Worm (Caenorhabditis elegans) whole organism, L3 larva: ENCODE results near the gene T05A8.6.

ENCODE experiments used
- aly-2 ChIP-seq: fragments of 150-350 bp; optimal IDR thresholded peaks from 2 replicates; lab custom pipeline; 2014; ENCODE audit warnings: missing biosample characterization, missing genetic modification characterization
- elt-2 ChIP-seq: sonication (generic microtip); optimal IDR thresholded peaks from 2 replicates; lab custom pipeline; 2016; ENCODE audit warnings: missing genetic modification reagents, mild to moderate bottlenecking, missing genetic modification characterization, missing compliant biosample characterization
- snpc-4 ChIP-seq: fragments of 150-350 bp; optimal IDR thresholded peaks from 2 replicates; lab custom pipeline; 2014; ENCODE audit warnings: missing biosample characterization, missing genetic modification characterization

DNA sequence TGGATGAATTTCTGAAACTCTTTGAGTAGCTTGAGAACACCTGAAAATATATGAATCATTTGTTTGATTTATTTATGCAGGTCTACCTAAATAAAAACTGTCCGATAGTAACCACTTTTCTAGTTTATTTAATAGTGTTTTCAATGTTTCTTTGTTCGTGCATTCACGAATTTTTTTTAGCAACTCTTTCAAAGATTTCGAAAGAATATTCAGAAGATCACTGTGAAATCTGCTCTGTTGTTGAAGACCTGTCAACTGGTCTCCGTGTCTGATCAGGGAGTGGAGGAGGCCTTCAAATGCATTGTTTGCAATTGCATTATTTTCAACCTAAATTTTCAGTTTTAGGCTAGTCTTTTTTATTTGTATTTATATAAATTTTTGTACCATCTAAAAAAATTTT is 29.6 kb downstream of the T05A8.6 start, which contains the start of gene T05A8.1:
- no peak for TF ChIP-seq aly-2 (tag; lab: Kevin White, UChicago)
- TF ChIP-seq elt-2 (tag; lab: Kevin White, UChicago), result no peak
- TF ChIP-seq snpc-4, result no peak
